Fruit fly (Drosophila melanogaster): ENCODE results near the gene Sox100B.

DNA sequence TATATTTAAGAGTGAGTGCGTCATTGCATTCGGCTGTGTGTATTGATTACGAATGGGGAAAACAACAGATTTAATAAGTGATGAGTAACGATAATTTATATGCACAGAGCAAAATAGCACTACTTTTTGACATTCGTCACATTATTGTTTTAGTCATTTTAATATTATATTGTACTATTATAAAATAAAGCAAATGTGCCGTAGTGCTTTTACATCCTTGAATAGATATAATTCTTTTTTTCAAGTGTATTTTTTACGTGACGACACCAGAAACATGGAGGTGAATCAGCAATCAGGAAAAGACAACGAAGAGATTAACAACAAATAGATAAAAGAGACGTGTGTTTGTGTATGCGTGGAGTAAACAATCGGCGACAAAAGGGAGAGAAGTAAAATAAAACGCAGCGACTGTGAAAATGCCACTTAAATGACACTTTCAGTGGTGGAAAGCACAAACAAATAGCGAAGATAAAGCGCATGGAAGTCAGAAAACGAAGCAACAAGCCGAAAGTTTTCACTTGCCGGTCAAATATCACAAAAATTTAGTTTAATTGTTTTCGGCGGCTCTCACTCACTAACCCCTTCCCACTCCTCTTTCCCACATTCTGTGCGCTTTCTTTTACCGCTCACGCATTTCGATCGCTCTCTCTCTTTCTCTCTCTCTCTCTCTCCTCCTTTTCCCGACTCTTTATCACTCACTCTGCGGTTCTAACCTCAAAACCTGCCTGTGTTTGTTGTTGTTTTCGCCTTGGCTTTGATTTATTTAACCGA lies 5.8 kb upstream of the Sox100B start:
- TF ChIP-seq Hnf4 (GFP tag; optimal IDR thresholded peaks at IDR 0.05) (peak; percentile 74), Dfd (GFP tag; optimal IDR thresholded peaks at IDR 0.05) (no peak), N (GFP tag; optimal IDR thresholded peaks at IDR 0.05) (no peak)
